Worm (Caenorhabditis elegans) whole organism, young adult: ENCODE results near the gene K11H12.6.

Source experiments
- B0035.1 ChIP-seq: sonication (generic microtip); optimal IDR thresholded peaks from 2 replicates; lab custom pipeline; 2016; ENCODE audit warnings: missing genetic modification characterization, mild to moderate bottlenecking, missing compliant biosample characterization, missing genotype, missing genetic modification reagents
- C17E4.6 ChIP-seq: fragments of 200-800 bp; sonication (Bioruptor generic); IDR thresholded peaks from 2 replicates; pipeline ENCODE4 v1.3.6; 2022; ENCODE audit warnings: missing genetic modification reagents, missing genetic modification characterization, missing compliant biosample characterization
- K12H6.12 ChIP-seq: fragments of 200-800 bp; sonication (Bioruptor generic); optimal IDR thresholded peaks from 2 replicates; lab custom pipeline; 2018; ENCODE audit warnings: mild to moderate bottlenecking, missing genetic modification characterization, missing compliant biosample characterization
- Y53F4B.3 ChIP-seq: fragments of 200-800 bp; sonication (Bioruptor generic); IDR thresholded peaks from 2 replicates; pipeline ENCODE4 v1.3.6; 2022; ENCODE audit warnings: missing genetic modification reagents, missing genetic modification characterization, missing compliant biosample characterization
- Y53G8AR.9 ChIP-seq: fragments of 200-800 bp; sonication (Bioruptor generic); conservative IDR thresholded peaks from 2 replicates; pipeline ENCODE4 v1.3.6; 2022; ENCODE audit warnings: missing genetic modification reagents, missing genetic modification characterization, missing compliant biosample characterization
- Y56A3A.18 ChIP-seq: fragments of 200-800 bp; sonication (Bioruptor generic); IDR thresholded peaks from 2 replicates; pipeline ENCODE4 v1.3.6; 2022; ENCODE audit warnings: missing genetic modification reagents, missing genetic modification characterization, missing compliant biosample characterization
- Y67H2A.10 ChIP-seq: fragments of 200-800 bp; sonication (Bioruptor generic); conservative IDR thresholded peaks from 2 replicates; pipeline ENCODE4 v1.3.6; 2022; ENCODE audit warnings: missing genetic modification reagents, missing genetic modification characterization, missing compliant biosample characterization
- ama-1 ChIP-seq, 3 experiments: fragments of 150-350 bp in 1 of 3; sonication (generic microtip) in 2 of 3; optimal IDR thresholded peaks; 2 replicates each; lab custom pipeline; 2014 to 2018; ENCODE audit warnings: missing biosample characterization in 2 of 3, missing genetic modification characterization in 2 of 3, missing genetic modification reagents in 2 of 3
- atf-7 ChIP-seq: sonication (generic microtip); optimal IDR thresholded peaks from 2 replicates; lab custom pipeline; 2017; ENCODE audit warnings: mild to moderate bottlenecking, missing genetic modification characterization, missing compliant biosample characterization
- attf-3 ChIP-seq: fragments of 200-800 bp; sonication (Bioruptor generic); conservative IDR thresholded peaks from 2 replicates; pipeline ENCODE4 v1.3.6; 2022; ENCODE audit warnings: missing genetic modification reagents, missing genetic modification characterization, missing compliant biosample characterization
- bed-2 ChIP-seq: fragments of 200-800 bp; sonication (Bioruptor generic); IDR thresholded peaks from 2 replicates; pipeline ENCODE4 v1.3.6; 2022; ENCODE audit warnings: missing genetic modification reagents, missing genetic modification characterization, missing compliant biosample characterization
- ceh-27 ChIP-seq: fragments of 200-800 bp; sonication (Bioruptor generic); optimal IDR thresholded peaks from 2 replicates; lab custom pipeline; 2018; ENCODE audit warnings: mild to moderate bottlenecking, missing genetic modification characterization, moderate library complexity, missing compliant biosample characterization
- ceh-40 ChIP-seq: fragments of 200-800 bp; sonication (Bioruptor generic); IDR thresholded peaks from 2 replicates; pipeline ENCODE4 v1.3.6; 2022; ENCODE audit warnings: missing genetic modification characterization, missing compliant biosample characterization
- ceh-79 ChIP-seq: sonication (generic microtip); optimal IDR thresholded peaks from 2 replicates; lab custom pipeline; 2017; ENCODE audit warnings: mild to moderate bottlenecking, missing genetic modification characterization, missing compliant biosample characterization
- dpl-1 ChIP-seq: fragments of 150-350 bp; optimal IDR thresholded peaks from 2 replicates; lab custom pipeline; 2014; ENCODE audit warnings: missing biosample characterization, missing genetic modification reagents, missing genetic modification characterization
- egl-44 ChIP-seq: fragments of 200-800 bp; sonication (Bioruptor generic); IDR thresholded peaks from 2 replicates; pipeline ENCODE4 v1.3.6; 2022; ENCODE audit warnings: missing genetic modification reagents, missing genetic modification characterization, missing compliant biosample characterization
- ets-4 ChIP-seq: fragments of 200-800 bp; sonication (Bioruptor generic); optimal IDR thresholded peaks from 2 replicates; lab custom pipeline; 2018; ENCODE audit warnings: mild to moderate bottlenecking, missing genetic modification characterization, missing compliant biosample characterization
- fkh-3 ChIP-seq: sonication (generic microtip); optimal IDR thresholded peaks from 2 replicates; lab custom pipeline; 2016; ENCODE audit warnings: mild to moderate bottlenecking, missing genetic modification characterization, missing compliant biosample characterization
- hlh-12 ChIP-seq: sonication (generic microtip); optimal IDR thresholded peaks from 2 replicates; lab custom pipeline; 2016; ENCODE audit warnings: missing genetic modification characterization, missing compliant biosample characterization
- hlh-26 ChIP-seq: fragments of 200-800 bp; sonication (Bioruptor generic); conservative IDR thresholded peaks from 2 replicates; pipeline ENCODE4 v1.3.6; 2022; ENCODE audit warnings: missing genetic modification reagents, missing genetic modification characterization, missing compliant biosample characterization
- hmg-1.2 ChIP-seq: fragments of 200-800 bp; sonication (Bioruptor generic); IDR thresholded peaks from 2 replicates; pipeline ENCODE4 v1.3.6; 2022; ENCODE audit warnings: missing genetic modification reagents, missing genetic modification characterization, missing compliant biosample characterization
- lin-26 ChIP-seq: fragments of 200-800 bp; sonication (Bioruptor generic); IDR thresholded peaks from 2 replicates; pipeline ENCODE4 v1.3.6; 2022; ENCODE audit warnings: missing genetic modification reagents, missing genetic modification characterization, missing compliant biosample characterization
- lsl-1 ChIP-seq: fragments of 200-800 bp; sonication (Bioruptor generic); optimal IDR thresholded peaks from 2 replicates; lab custom pipeline; 2018; ENCODE audit warnings: mild to moderate bottlenecking, missing genetic modification characterization, moderate library complexity, missing compliant biosample characterization
- lsy-27 ChIP-seq: sonication (generic microtip); optimal IDR thresholded peaks from 2 replicates; lab custom pipeline; 2017; ENCODE audit warnings: missing genetic modification characterization, mild to moderate bottlenecking, missing compliant biosample characterization, antibody characterized with exemption, missing genotype, borderline replicate concordance; ENCODE audit not compliant: insufficient read depth
- nhr-27 ChIP-seq: fragments of 200-800 bp; sonication (Bioruptor generic); optimal IDR thresholded peaks from 2 replicates; lab custom pipeline; 2018; ENCODE audit warnings: mild to moderate bottlenecking, missing genetic modification characterization, moderate library complexity, missing compliant biosample characterization
- nhr-80 ChIP-seq: sonication (generic microtip); optimal IDR thresholded peaks from 2 replicates; lab custom pipeline; 2016; ENCODE audit warnings: missing genetic modification characterization, missing compliant biosample characterization
- pbrm-1 ChIP-seq: fragments of 200-800 bp; sonication (Bioruptor generic); IDR thresholded peaks from 2 replicates; pipeline ENCODE4 v1.3.6; 2022; ENCODE audit warnings: missing genetic modification reagents, missing genetic modification characterization, missing compliant biosample characterization
- pha-4 ChIP-seq: fragments of 150-350 bp; sonication (generic microtip); optimal IDR thresholded peaks from 2 replicates; lab custom pipeline; 2014; ENCODE audit warnings: missing biosample characterization, missing genetic modification reagents, missing genetic modification characterization
- rpc-1 ChIP-seq, 2 experiments: fragments of 150-350 bp in 1 of 2; sonication (generic microtip) in 1 of 2; optimal IDR thresholded peaks; 2 replicates each; lab custom pipeline; 2014 to 2018; ENCODE audit warnings: missing biosample characterization in 1 of 2, missing genetic modification characterization in 1 of 2, missing genetic modification reagents in 1 of 2, missing genotype in 1 of 2
- sdz-38 ChIP-seq: sonication (generic microtip); optimal IDR thresholded peaks from 2 replicates; lab custom pipeline; 2016; ENCODE audit warnings: missing genotype, missing genetic modification characterization, missing compliant biosample characterization
- somi-1 ChIP-seq: fragments of 200-800 bp; sonication (Bioruptor generic); optimal IDR thresholded peaks from 2 replicates; lab custom pipeline; 2018; ENCODE audit warnings: mild to moderate bottlenecking, missing genetic modification characterization, missing compliant biosample characterization
- ztf-26 ChIP-seq: sonication (generic microtip); optimal IDR thresholded peaks from 2 replicates; lab custom pipeline; 2017; ENCODE audit warnings: missing genetic modification characterization, missing compliant biosample characterization
- ztf-28 ChIP-seq: fragments of 200-800 bp; sonication (Bioruptor generic); IDR thresholded peaks from 2 replicates; pipeline ENCODE4 v1.3.6; 2022; ENCODE audit warnings: missing genetic modification reagents, missing genetic modification characterization, missing compliant biosample characterization

Gene K11H12.6

DNA sequence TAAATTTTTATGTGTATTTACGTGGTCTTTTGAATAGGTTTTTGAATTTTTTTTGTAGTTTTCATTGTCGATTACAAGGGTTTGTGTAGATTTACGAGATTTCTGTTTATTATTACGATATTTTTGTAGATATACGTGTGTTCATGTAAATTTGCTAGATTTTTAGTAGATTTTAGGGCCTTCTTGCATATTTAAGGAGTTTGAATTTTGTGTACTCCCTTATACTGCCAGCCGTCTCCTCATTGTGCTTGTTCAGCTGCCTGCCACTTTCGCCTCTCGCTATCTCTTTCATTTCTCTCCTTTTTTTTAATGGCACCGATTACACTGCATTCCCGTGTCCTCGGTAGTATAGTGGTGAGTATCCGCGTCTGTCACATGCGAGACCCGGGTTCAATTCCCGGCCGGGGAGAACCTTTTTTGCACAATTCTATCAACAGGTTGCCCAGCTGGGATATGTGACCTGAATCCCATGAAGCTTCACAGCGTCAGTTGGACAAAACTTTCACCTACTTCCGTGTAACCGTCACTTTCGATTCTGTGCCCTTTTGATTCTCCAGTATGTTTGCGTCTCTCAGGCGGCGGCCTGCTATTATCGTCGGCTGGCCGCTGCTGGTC, 15.7 kb downstream of the K11H12.6 start (continued):
- peak; percentile 74; the same call in 1 of the 2 replicates for TF ChIP-seq Y56A3A.18 (GFP tag; lab: Robert Waterston, UW)
- TF ChIP-seq nhr-27 (tag; lab: Kevin White, UChicago) = peak; percentile 24
- TF ChIP-seq ceh-27 (GFP tag; lab: Kevin White, UChicago) = peak; percentile 75
- TF ChIP-seq nhr-80 = peak; percentile 35
- TF ChIP-seq rpc-1 (optimal IDR thresholded peaks at IDR 0.05; lab: Kevin White, UChicago) = peak; percentile 79
- peak; percentile 87 for TF ChIP-seq rpc-1 (tag; optimal IDR thresholded peaks at IDR 0.05; lab: Kevin White, UChicago)
- peak; percentile 66 for TF ChIP-seq ceh-79 (tag; lab: Kevin White, UChicago)
- no peak for TF ChIP-seq bed-2 (GFP tag; lab: Robert Waterston, UW)
- TF ChIP-seq ztf-28 (GFP tag; lab: Robert Waterston, UW) = 0 out of 2 replicates have a peak, but pooled peaks have one; percentile 51
- TF ChIP-seq ceh-40 (GFP tag; lab: Robert Waterston, UW) = peak; percentile 20; the same call in 1 of the 2 replicates
- TF ChIP-seq pbrm-1 = peak; percentile 77
- peak; percentile 6 for TF ChIP-seq B0035.1
- TF ChIP-seq sdz-38 = no peak

DNA sequence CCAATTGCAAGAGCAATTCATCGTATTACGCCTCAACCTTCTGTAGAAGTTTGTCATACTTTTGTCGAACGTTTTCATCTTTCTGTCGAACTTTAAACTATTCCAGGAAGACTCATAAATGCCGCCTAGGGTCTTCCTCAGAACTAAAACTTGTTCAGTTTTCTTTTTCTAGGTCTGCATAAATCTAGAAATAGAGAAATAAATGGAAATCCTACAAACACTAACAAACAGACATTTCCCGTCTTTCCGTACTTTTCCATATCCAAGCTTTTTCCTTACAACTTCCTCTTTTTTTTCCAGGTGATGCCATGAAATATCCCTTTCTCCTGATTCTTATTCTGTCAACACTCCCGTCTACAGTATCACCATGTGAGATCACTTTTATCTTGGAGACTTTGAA, 17.1 kb downstream of the K11H12.6 start, which contains the start of gene cutl-28:
Gene cutl-28 (plus strand): TSS at position 301 of the 400 bp plus-strand sequence.
- TF ChIP-seq nhr-80 (no peak), somi-1 (GFP tag; lab: Kevin White, UChicago) (no peak), dpl-1 (no peak), Y53F4B.3 (GFP tag; lab: Robert Waterston, UW) (no peak)

DNA sequence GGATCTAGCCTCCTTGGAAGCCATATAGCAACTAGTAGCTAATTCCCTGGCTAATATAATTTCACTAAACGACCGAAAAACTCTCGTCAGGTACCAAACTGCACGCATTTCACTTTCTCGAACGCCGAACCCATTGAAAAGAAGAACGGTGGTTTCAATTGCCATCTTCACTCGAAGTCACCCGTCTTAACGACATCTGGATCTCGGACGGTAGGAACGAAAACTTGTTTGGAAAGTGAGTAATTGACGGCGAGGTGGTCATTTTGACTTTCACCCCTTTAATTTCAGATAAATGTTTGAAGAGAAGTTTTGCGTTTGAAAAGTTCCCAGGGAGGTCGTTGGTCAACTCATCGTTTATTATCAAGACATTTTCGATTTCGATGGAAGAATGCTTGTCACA, 17.7 kb downstream of the K11H12.6 start:
- TF ChIP-seq C17E4.6 (GFP tag; lab: Robert Waterston, UW) = no peak
- no peak for TF ChIP-seq hmg-1.2 (GFP tag; lab: Robert Waterston, UW)
- TF ChIP-seq nhr-27 (tag; lab: Kevin White, UChicago) = no peak
- no peak for TF ChIP-seq lin-26 (GFP tag; lab: Robert Waterston, UW)
- no peak for TF ChIP-seq somi-1 (GFP tag; lab: Kevin White, UChicago)
- TF ChIP-seq ama-1 (optimal IDR thresholded peaks at IDR 0.05; lab: Kevin White, UChicago) = no peak
- no peak for TF ChIP-seq ama-1 (GFP tag; optimal IDR thresholded peaks at IDR 0.05; lab: Kevin White, UChicago)
- no peak for TF ChIP-seq hlh-12 (tag; lab: Kevin White, UChicago)
- TF ChIP-seq lsy-27 = no peak
- TF ChIP-seq pha-4 (tag; lab: Kevin White, UChicago) = no peak
- no peak for TF ChIP-seq ets-4
- TF ChIP-seq Y53G8AR.9 (GFP tag; lab: Robert Waterston, UW) = no peak
- TF ChIP-seq Y67H2A.10 (GFP tag; lab: Robert Waterston, UW) = no peak

DNA sequence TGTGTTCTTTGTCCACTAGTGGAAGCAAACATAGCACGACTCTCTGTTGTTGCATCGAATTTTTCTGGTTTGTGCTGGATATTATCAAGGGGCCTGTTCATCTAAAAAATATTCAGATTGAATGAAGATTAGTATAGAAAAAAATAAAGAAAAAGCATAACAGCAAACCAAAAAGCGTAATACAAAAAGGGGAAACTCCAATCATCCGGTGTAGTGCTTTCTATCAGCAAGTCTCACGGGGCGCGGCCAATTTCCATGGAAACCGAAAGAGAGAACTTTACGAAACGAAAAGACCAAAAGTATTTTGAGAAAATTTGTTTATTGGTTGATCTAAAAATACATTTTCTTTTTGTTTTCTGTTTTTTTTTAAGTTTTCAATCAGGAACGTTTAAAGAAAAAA, 31.2 kb downstream of the K11H12.6 start, which contains the start of gene Y55F3C.17:
Gene Y55F3C.17 (minus strand): TSS at position 101 of the 400 bp plus-strand sequence.
- TF ChIP-seq attf-3 (GFP tag; lab: Robert Waterston, UW) (no peak), atf-7 (no peak), lsl-1 (GFP tag; lab: Kevin White, UChicago) (no peak), ztf-26 (tag; lab: Kevin White, UChicago) (no peak), hlh-26 (GFP tag; lab: Robert Waterston, UW) (no peak), egl-44 (no peak), fkh-3 (tag; lab: Kevin White, UChicago) (no peak), K12H6.12 (tag; lab: Kevin White, UChicago) (no peak)
